Fruit fly (Drosophila melanogaster): ENCODE data around the gene CG42464.

- TF ChIP-seq psq (optimal IDR thresholded peaks at IDR 0.05) (no peak), usp (GFP tag; optimal IDR thresholded peaks at IDR 0.05) (no peak), EcR (GFP tag; optimal IDR thresholded peaks at IDR 0.05) (no peak), CG8478 (optimal IDR thresholded peaks at IDR 0.05) (no peak), Dll (optimal IDR thresholded peaks at IDR 0.05) (no peak), pan (optimal IDR thresholded peaks at IDR 0.05) (no peak)
Observed at dm6 chr2L:3693805-3694204, 5.5 kb upstream of the CG42464 start, which contains the start of gene Acp24A4.

Measured in whole organism.